Worm (Caenorhabditis elegans) whole organism, mixed stage, embryonic: Measurements from ENCODE around the gene cnnm-3.

ENCODE experiments used
- M03D4.4 ChIP-seq: sonication (generic microtip); optimal IDR thresholded peaks from 2 replicates; lab custom pipeline; 2017; ENCODE audit warnings: mild to moderate bottlenecking, missing genetic modification characterization, missing compliant biosample characterization
- bed-3 ChIP-seq: fragments of 200-800 bp; sonication (Bioruptor generic); optimal IDR thresholded peaks from 3 replicates; lab custom pipeline; 2018; ENCODE audit warnings: mild to moderate bottlenecking, missing genetic modification characterization, moderate library complexity, missing compliant biosample characterization
- blmp-1 ChIP-seq: fragments of 150-350 bp; optimal IDR thresholded peaks from 2 replicates; lab custom pipeline; 2014; ENCODE audit warnings: missing biosample characterization, missing genetic modification characterization
- ceh-39 ChIP-seq: fragments of 150-350 bp; optimal IDR thresholded peaks from 2 replicates; lab custom pipeline; 2014; ENCODE audit warnings: missing biosample characterization, missing genetic modification characterization
- ceh-43 ChIP-seq: fragments of 200-800 bp; sonication (Bioruptor generic); optimal IDR thresholded peaks from 2 replicates; lab custom pipeline; 2018; ENCODE audit warnings: mild to moderate bottlenecking, missing genetic modification characterization, moderate library complexity, missing compliant biosample characterization
- ceh-83 ChIP-seq: fragments of 200-800 bp; sonication (Bioruptor generic); optimal IDR thresholded peaks from 2 replicates; lab custom pipeline; 2018; ENCODE audit warnings: mild to moderate bottlenecking, missing genetic modification characterization, missing compliant biosample characterization
- ces-1 ChIP-seq: fragments of 150-350 bp; optimal IDR thresholded peaks from 2 replicates; lab custom pipeline; 2014; ENCODE audit warnings: missing biosample characterization, missing genetic modification reagents, missing genetic modification characterization
- cnd-1 ChIP-seq: fragments of 200-800 bp; sonication (Bioruptor generic); optimal IDR thresholded peaks from 2 replicates; lab custom pipeline; 2018; ENCODE audit warnings: mild to moderate bottlenecking, missing genetic modification characterization, missing compliant biosample characterization
- drap-1 ChIP-seq: fragments of 200-800 bp; sonication (Bioruptor generic); optimal IDR thresholded peaks from 3 replicates; lab custom pipeline; 2018; ENCODE audit warnings: mild to moderate bottlenecking, missing genetic modification characterization, missing compliant biosample characterization
- elt-1 ChIP-seq: sonication (generic microtip); optimal IDR thresholded peaks from 2 replicates; lab custom pipeline; 2017; ENCODE audit warnings: missing genetic modification characterization, mild to moderate bottlenecking, missing compliant biosample characterization, antibody characterized with exemption, moderate library complexity, borderline replicate concordance; ENCODE audit not compliant: insufficient read depth
- elt-3 ChIP-seq: fragments of 150-350 bp; optimal IDR thresholded peaks from 2 replicates; lab custom pipeline; 2014; ENCODE audit warnings: missing biosample characterization, missing genetic modification characterization
- flh-1 ChIP-seq: fragments of 200-800 bp; sonication (Bioruptor generic); optimal IDR thresholded peaks from 2 replicates; lab custom pipeline; 2018; ENCODE audit warnings: mild to moderate bottlenecking, missing genetic modification characterization, moderate library complexity, missing compliant biosample characterization
- ham-2 ChIP-seq: fragments of 200-800 bp; sonication (Bioruptor generic); optimal IDR thresholded peaks from 2 replicates; lab custom pipeline; 2018; ENCODE audit warnings: mild to moderate bottlenecking, missing genetic modification characterization, missing compliant biosample characterization
- hlh-1 ChIP-seq: fragments of 150-350 bp; optimal IDR thresholded peaks from 2 replicates; lab custom pipeline; 2014; ENCODE audit warnings: missing biosample characterization, missing genetic modification reagents, missing genetic modification characterization
- lin-13 ChIP-seq: fragments of 150-350 bp; optimal IDR thresholded peaks from 2 replicates; lab custom pipeline; 2014; ENCODE audit warnings: missing biosample characterization, missing genetic modification characterization
- lin-32 ChIP-seq: fragments of 200-800 bp; sonication (Bioruptor generic); optimal IDR thresholded peaks from 2 replicates; lab custom pipeline; 2018; ENCODE audit warnings: mild to moderate bottlenecking, missing genetic modification characterization, missing compliant biosample characterization
- lsy-2 ChIP-seq: fragments of 150-350 bp; optimal IDR thresholded peaks from 2 replicates; lab custom pipeline; 2014; ENCODE audit warnings: missing biosample characterization, missing genetic modification characterization
- mab-5 ChIP-seq: fragments of 150-350 bp; optimal IDR thresholded peaks from 2 replicates; lab custom pipeline; 2014; ENCODE audit warnings: missing biosample characterization, missing genetic modification characterization
- mep-1 ChIP-seq: fragments of 150-350 bp; optimal IDR thresholded peaks from 2 replicates; lab custom pipeline; 2017; ENCODE audit warnings: missing biosample characterization, missing genetic modification reagents, missing genetic modification characterization, inconsistent platforms
- mls-2 ChIP-seq: sonication (generic microtip); optimal IDR thresholded peaks from 2 replicates; lab custom pipeline; 2016; ENCODE audit warnings: mild to moderate bottlenecking, missing genetic modification characterization, moderate library complexity, missing compliant biosample characterization
- nhr-12 ChIP-seq: fragments of 150-350 bp; optimal IDR thresholded peaks from 2 replicates; lab custom pipeline; 2014; ENCODE audit warnings: missing biosample characterization, missing genetic modification characterization
- nhr-2 ChIP-seq: fragments of 150-350 bp; optimal IDR thresholded peaks from 2 replicates; lab custom pipeline; 2014; ENCODE audit warnings: missing biosample characterization, missing genetic modification characterization
- nhr-237 ChIP-seq: fragments of 150-350 bp; optimal IDR thresholded peaks from 2 replicates; lab custom pipeline; 2014; ENCODE audit warnings: missing biosample characterization, missing genetic modification characterization
- nhr-28 ChIP-seq: fragments of 150-350 bp; optimal IDR thresholded peaks from 2 replicates; lab custom pipeline; 2014; ENCODE audit warnings: missing biosample characterization, missing genetic modification characterization
- nhr-76 ChIP-seq: sonication (generic microtip); optimal IDR thresholded peaks from 2 replicates; lab custom pipeline; 2017; ENCODE audit warnings: missing biosample characterization, missing genetic modification characterization
- pha-4 ChIP-seq: fragments of 150-350 bp; optimal IDR thresholded peaks from 2 replicates; lab custom pipeline; 2018; ENCODE audit warnings: missing biosample characterization, missing genetic modification reagents, missing genetic modification characterization
- sem-2 ChIP-seq: fragments of 200-800 bp; sonication (Bioruptor generic); optimal IDR thresholded peaks from 2 replicates; lab custom pipeline; 2018; ENCODE audit warnings: mild to moderate bottlenecking, missing genetic modification characterization, missing compliant biosample characterization
- snpc-4 ChIP-seq: fragments of 150-350 bp; optimal IDR thresholded peaks from 2 replicates; lab custom pipeline; 2014; ENCODE audit warnings: missing biosample characterization, missing genetic modification characterization
- sptf-1 ChIP-seq: sonication (generic microtip); optimal IDR thresholded peaks from 2 replicates; lab custom pipeline; 2017; ENCODE audit warnings: mild to moderate bottlenecking, missing genetic modification characterization, moderate library complexity, missing compliant biosample characterization
- tbx-8 ChIP-seq: fragments of 200-800 bp; sonication (Bioruptor generic); optimal IDR thresholded peaks from 2 replicates; lab custom pipeline; 2018; ENCODE audit warnings: mild to moderate bottlenecking, missing genetic modification characterization, moderate library complexity, missing compliant biosample characterization
- unc-120 ChIP-seq: sonication (generic microtip); optimal IDR thresholded peaks from 2 replicates; lab custom pipeline; 2017; ENCODE audit warnings: missing genetic modification characterization, missing compliant biosample characterization; ENCODE audit not compliant: poor library complexity, severe bottlenecking
- unc-39 ChIP-seq: fragments of 150-350 bp; optimal IDR thresholded peaks from 2 replicates; lab custom pipeline; 2014; ENCODE audit warnings: missing biosample characterization, missing genetic modification characterization
- unc-62 ChIP-seq: fragments of 150-350 bp; optimal IDR thresholded peaks from 2 replicates; lab custom pipeline; 2014; ENCODE audit warnings: missing biosample characterization, missing genetic modification reagents, missing genetic modification characterization
- zip-8 ChIP-seq: fragments of 150-350 bp; optimal IDR thresholded peaks from 2 replicates; lab custom pipeline; 2014; ENCODE audit warnings: missing biosample characterization, missing genetic modification characterization
- ztf-11 ChIP-seq: fragments of 150-350 bp; optimal IDR thresholded peaks from 2 replicates; lab custom pipeline; 2014; ENCODE audit warnings: missing biosample characterization, missing genetic modification characterization

cnnm-3 gene

ce11 chrX:2996976-2997399 lies 48.7 kb downstream of the cnnm-3 start:
- TF ChIP-seq mab-5 (peak; percentile 94), ceh-83 (peak; percentile 68), mls-2 (no peak), M03D4.4 (peak; percentile 46), ces-1 (GFP tag; lab: Kevin White, UChicago) (peak; percentile 99), nhr-2 (tag; lab: Kevin White, UChicago) (peak; percentile 58), flh-1 (GFP tag; lab: Kevin White, UChicago) (no peak), pha-4 (tag; lab: Kevin White, UChicago) (peak; percentile 97), elt-1 (tag; lab: Kevin White, UChicago) (peak; percentile 34), hlh-1 (tag; lab: Kevin White, UChicago) (peak; percentile 72), unc-39 (tag; lab: Kevin White, UChicago) (peak; percentile 61), elt-3 (tag; lab: Kevin White, UChicago) (peak; percentile 91), sptf-1 (tag; lab: Kevin White, UChicago) (peak; percentile 87), lin-13 (tag; lab: Kevin White, UChicago) (peak; percentile 72), nhr-12 (peak; percentile 41), mep-1 (tag; lab: Kevin White, UChicago) (peak; percentile 89), cnd-1 (peak; percentile 81), lsy-2 (tag; lab: Kevin White, UChicago) (peak; percentile 89), lin-32 (GFP tag; lab: Kevin White, UChicago) (no peak), sem-2 (GFP tag; lab: Kevin White, UChicago) (no peak), tbx-8 (no peak), snpc-4 (tag; lab: Kevin White, UChicago) (no peak), nhr-237 (tag; lab: Kevin White, UChicago) (peak; percentile 100), drap-1 (GFP tag; lab: Kevin White, UChicago) (peak; percentile 91), unc-120 (tag; lab: Kevin White, UChicago) (peak; percentile 94), ztf-11 (tag; lab: Kevin White, UChicago) (peak; percentile 90), nhr-28 (tag; lab: Kevin White, UChicago) (peak; percentile 53), blmp-1 (no peak), ham-2 (GFP tag; lab: Kevin White, UChicago) (no peak), nhr-76 (peak; percentile 60), unc-62 (peak; percentile 92), bed-3 (no peak), ceh-39 (tag; lab: Kevin White, UChicago) (peak; percentile 97), zip-8 (tag; lab: Kevin White, UChicago) (peak; percentile 6), ceh-43 (peak; percentile 32)

- TF ChIP-seq bed-3 (no peak), elt-3 (tag; lab: Kevin White, UChicago) (no peak), ceh-39 (tag; lab: Kevin White, UChicago) (no peak), sem-2 (GFP tag; lab: Kevin White, UChicago) (no peak), elt-1 (tag; lab: Kevin White, UChicago) (no peak), M03D4.4 (no peak), tbx-8 (no peak), ceh-83 (no peak), nhr-76 (no peak), nhr-237 (tag; lab: Kevin White, UChicago) (no peak), sptf-1 (tag; lab: Kevin White, UChicago) (no peak), unc-39 (tag; lab: Kevin White, UChicago) (no peak), lsy-2 (tag; lab: Kevin White, UChicago) (no peak), nhr-28 (tag; lab: Kevin White, UChicago) (no peak), hlh-1 (tag; lab: Kevin White, UChicago) (no peak)
These were observed 49.3 kb downstream of the cnnm-3 start for ce11 chrX:2996318-2996717.

ce11 chrX:2990145-2990544 lies 55.5 kb downstream of the cnnm-3 start:
- TF ChIP-seq bed-3, result no peak
- TF ChIP-seq sptf-1 (tag; lab: Kevin White, UChicago), result no peak
- no peak for TF ChIP-seq unc-62
- TF ChIP-seq nhr-12, result no peak
- no peak for TF ChIP-seq lin-13 (tag; lab: Kevin White, UChicago)
